Fruit fly (Drosophila melanogaster): ENCODE measurements around the gene Ykt6.

Ykt6 gene

dm6 chrX:7920081-7920688 is at the start of gene Ykt6, which contains the start of gene hdm:
Gene Ykt6, plus strand, starts transcription at chrX:7920409.
Gene hdm, minus strand, starts transcription at chrX:7920131.
- TF ChIP-seq Pif1A (GFP tag; optimal IDR thresholded peaks at IDR 0.05) (no peak), Ets98B (GFP tag; IDR thresholded peaks at IDR 0.05) (peak; percentile 64; the same call in 1 of the 2 replicates), CG12605 (GFP tag; IDR thresholded peaks at IDR 0.05) (no peak), CG13204 (GFP tag; optimal IDR thresholded peaks at IDR 0.05) (no peak), EcR (GFP tag; optimal IDR thresholded peaks at IDR 0.05) (peak; percentile 12), Snoo (tag; optimal IDR thresholded peaks at IDR 0.05) (peak; percentile 61), CG9948 (tag; optimal IDR thresholded peaks at IDR 0.05) (peak; percentile 31), CG34367 (tag; optimal IDR thresholded peaks at IDR 0.05) (peak; percentile 45), D1 (tag; optimal IDR thresholded peaks at IDR 0.05) (no peak), rn (GFP tag; IDR thresholded peaks at IDR 0.05) (no peak), CG17806 (tag; optimal IDR thresholded peaks at IDR 0.05) (peak; percentile 43), CG4496 (GFP tag; IDR thresholded peaks at IDR 0.05) (peak; percentile 81; the same call in 2 of the 3 replicates), CG14655 (GFP tag; optimal IDR thresholded peaks at IDR 0.05) (no peak), fd96Ca (GFP tag; IDR thresholded peaks at IDR 0.05) (no peak), CG15710 (tag; optimal IDR thresholded peaks at IDR 0.05) (peak; percentile 62), CG8301 (tag; optimal IDR thresholded peaks at IDR 0.05) (peak; percentile 50), gl (tag; optimal IDR thresholded peaks at IDR 0.05) (peak; percentile 42), Pif1B (GFP tag; optimal IDR thresholded peaks at IDR 0.05) (no peak), CG8159 (tag; optimal IDR thresholded peaks at IDR 0.05) (no peak), CG32121 (GFP tag; IDR thresholded peaks at IDR 0.05) (peak; percentile 59), CG10348 (GFP tag; IDR thresholded peaks at IDR 0.05) (no peak)

dm6 chrX:7873172-7873930 is 46.9 kb upstream of the Ykt6 start, which contains the start of gene dec:
Gene dec, minus strand, starts transcription at chrX:7873222.
- TF ChIP-seq Ets98B (GFP tag; IDR thresholded peaks at IDR 0.05) (no peak), CG8159 (tag; optimal IDR thresholded peaks at IDR 0.05) (no peak), CG15710 (tag; optimal IDR thresholded peaks at IDR 0.05) (no peak), CG32121 (GFP tag; IDR thresholded peaks at IDR 0.05) (no peak), Pif1A (GFP tag; optimal IDR thresholded peaks at IDR 0.05) (no peak), CG4496 (GFP tag; IDR thresholded peaks at IDR 0.05) (no peak), CG14655 (GFP tag; optimal IDR thresholded peaks at IDR 0.05) (no peak), CG17806 (tag; optimal IDR thresholded peaks at IDR 0.05) (no peak), CG9948 (tag; optimal IDR thresholded peaks at IDR 0.05) (no peak), CG12605 (GFP tag; IDR thresholded peaks at IDR 0.05) (no peak), Pif1B (GFP tag; optimal IDR thresholded peaks at IDR 0.05) (no peak), CG10348 (GFP tag; IDR thresholded peaks at IDR 0.05) (no peak), D1 (tag; optimal IDR thresholded peaks at IDR 0.05) (no peak), EcR (GFP tag; optimal IDR thresholded peaks at IDR 0.05) (no peak), CG8301 (tag; optimal IDR thresholded peaks at IDR 0.05) (no peak), rn (GFP tag; IDR thresholded peaks at IDR 0.05) (no peak)

dm6 chrX:7874094-7874493 is 46.1 kb upstream of the Ykt6 start, which contains the start of gene Ir7c:
Gene Ir7c, plus strand, starts transcription at chrX:7874394.
- TF ChIP-seq EcR (GFP tag; optimal IDR thresholded peaks at IDR 0.05) = no peak
- TF ChIP-seq CG14655 (GFP tag; optimal IDR thresholded peaks at IDR 0.05) = no peak
- no peak for TF ChIP-seq Pif1B (GFP tag; optimal IDR thresholded peaks at IDR 0.05)
- no peak for TF ChIP-seq Snoo (tag; optimal IDR thresholded peaks at IDR 0.05)
- TF ChIP-seq Ets98B (GFP tag; IDR thresholded peaks at IDR 0.05) = no peak
- TF ChIP-seq CG15710 (tag; optimal IDR thresholded peaks at IDR 0.05) = no peak
- TF ChIP-seq CG12605 (GFP tag; IDR thresholded peaks at IDR 0.05) = no peak
- TF ChIP-seq gl (tag; optimal IDR thresholded peaks at IDR 0.05) = no peak
- no peak for TF ChIP-seq CG4496 (GFP tag; IDR thresholded peaks at IDR 0.05)
- TF ChIP-seq Pif1A (GFP tag; optimal IDR thresholded peaks at IDR 0.05) = no peak
- TF ChIP-seq D1 (tag; optimal IDR thresholded peaks at IDR 0.05) = no peak

- TF ChIP-seq CG17806 (tag; optimal IDR thresholded peaks at IDR 0.05) = no peak
These were observed 41.5 kb upstream of the Ykt6 start, which contains the start of gene Ir7d for dm6 chrX:7878736-7879135. Gene Ir7d, minus strand, starts transcription at chrX:7878836.

- TF ChIP-seq CG8159 (tag; optimal IDR thresholded peaks at IDR 0.05) (no peak), CG14655 (GFP tag; optimal IDR thresholded peaks at IDR 0.05) (no peak), Ets98B (GFP tag; IDR thresholded peaks at IDR 0.05) (no peak), Pif1A (GFP tag; optimal IDR thresholded peaks at IDR 0.05) (no peak), CG12605 (GFP tag; IDR thresholded peaks at IDR 0.05) (no peak), CG15710 (tag; optimal IDR thresholded peaks at IDR 0.05) (no peak), CG34367 (tag; optimal IDR thresholded peaks at IDR 0.05) (no peak), gl (tag; optimal IDR thresholded peaks at IDR 0.05) (no peak), rn (GFP tag; IDR thresholded peaks at IDR 0.05) (no peak), EcR (GFP tag; optimal IDR thresholded peaks at IDR 0.05) (no peak), D1 (tag; optimal IDR thresholded peaks at IDR 0.05) (no peak), fd96Ca (GFP tag; IDR thresholded peaks at IDR 0.05) (no peak), CG10348 (GFP tag; IDR thresholded peaks at IDR 0.05) (no peak), Snoo (tag; optimal IDR thresholded peaks at IDR 0.05) (no peak)
These were observed 38.6 kb upstream of the Ykt6 start, which contains the start of gene Ir7e for dm6 chrX:7881579-7881978. Gene Ir7e, minus strand, starts transcription at chrX:7881679.

dm6 chrX:7883926-7884325 is 36.3 kb upstream of the Ykt6 start, which contains the start of gene Ir7f:
Gene Ir7f, minus strand, starts transcription at chrX:7884026.
- TF ChIP-seq Pif1B (GFP tag; optimal IDR thresholded peaks at IDR 0.05) = no peak
- TF ChIP-seq Pif1A (GFP tag; optimal IDR thresholded peaks at IDR 0.05) = no peak
- no peak for TF ChIP-seq CG8301 (tag; optimal IDR thresholded peaks at IDR 0.05)
- TF ChIP-seq CG10348 (GFP tag; IDR thresholded peaks at IDR 0.05) = no peak
